Worm (Caenorhabditis elegans) whole organism, L4 larva: Measurements from ENCODE around the gene F46F5.1.
"Not testable (repeated sequence)": the region's sequence is repeated elsewhere in the genome, so short reads cannot be mapped to it uniquely, and the experiment has no call there.

Experiments
- R02D3.7 ChIP-seq: fragments of 150-350 bp; sonication (generic microtip); optimal IDR thresholded peaks from 3 replicates; lab custom pipeline; 2014; ENCODE audit warnings: missing biosample characterization, missing genetic modification characterization
- Y48G9A.11 ChIP-seq: fragments of 200-800 bp; sonication (Bioruptor generic); IDR thresholded peaks from 2 replicates; pipeline ENCODE4 v1.3.6; 2022; ENCODE audit warnings: missing genetic modification reagents, missing genetic modification characterization, missing compliant biosample characterization
- aha-1 ChIP-seq: fragments of 150-350 bp; peaks from one replicate; lab custom pipeline; 2014; ENCODE audit warnings: missing biosample characterization, missing genetic modification characterization
- ceh-32 ChIP-seq: sonication (generic microtip); optimal IDR thresholded peaks from 2 replicates; lab custom pipeline; 2016; ENCODE audit warnings: mild to moderate bottlenecking, missing genetic modification characterization, missing compliant biosample characterization; ENCODE audit not compliant: poor library complexity
- ceh-44 ChIP-seq: fragments of 200-800 bp; sonication (Bioruptor generic); IDR thresholded peaks from 2 replicates; pipeline ENCODE4 v1.3.6; 2022; ENCODE audit warnings: missing genetic modification reagents, missing genetic modification characterization, missing compliant biosample characterization
- ceh-62 ChIP-seq: sonication (generic microtip); optimal IDR thresholded peaks from 2 replicates; lab custom pipeline; 2017; ENCODE audit warnings: missing biosample characterization, missing genetic modification characterization
- ceh-82 ChIP-seq: sonication (generic microtip); optimal IDR thresholded peaks from 2 replicates; lab custom pipeline; 2017; ENCODE audit warnings: missing biosample characterization, missing genetic modification characterization
- daf-12 ChIP-seq: fragments of 150-350 bp; optimal IDR thresholded peaks from 2 replicates; lab custom pipeline; 2014; ENCODE audit warnings: missing biosample characterization, missing genetic modification reagents, missing genetic modification characterization
- dmd-8 ChIP-seq: fragments of 200-800 bp; sonication (Bioruptor generic); IDR thresholded peaks from 2 replicates; pipeline ENCODE4 v1.3.6; 2022; ENCODE audit warnings: missing genetic modification characterization, missing compliant biosample characterization
- dmd-9 ChIP-seq: fragments of 200-800 bp; sonication (Bioruptor generic); IDR thresholded peaks from 2 replicates; pipeline ENCODE4 v1.3.6; 2022; ENCODE audit warnings: missing genetic modification reagents, missing genetic modification characterization, missing compliant biosample characterization
- fkh-10 ChIP-seq: fragments of 150-350 bp; optimal IDR thresholded peaks from 2 replicates; lab custom pipeline; 2014; ENCODE audit warnings: missing biosample characterization, missing genetic modification reagents, missing genetic modification characterization
- gei-8 ChIP-seq: fragments of 200-800 bp; sonication (Bioruptor generic); optimal IDR thresholded peaks from 2 replicates; lab custom pipeline; 2018; ENCODE audit warnings: mild to moderate bottlenecking, missing genetic modification characterization, missing compliant biosample characterization
- hif-1 ChIP-seq, 2 experiments: sonication (generic microtip); optimal IDR thresholded peaks; 2 replicates each; lab custom pipeline; 2016 to 2017; ENCODE audit warnings: missing compliant biosample characterization in 2 of 2, missing genetic modification characterization in 2 of 2, missing genetic modification reagents in 2 of 2, missing genotype in 2 of 2, mild to moderate bottlenecking in 1 of 2
- hlh-11 ChIP-seq: fragments of 200-800 bp; sonication (Bioruptor generic); optimal IDR thresholded peaks from 2 replicates; lab custom pipeline; 2018; ENCODE audit warnings: mild to moderate bottlenecking, missing genetic modification characterization, missing compliant biosample characterization
- hlh-30 ChIP-seq: sonication (generic microtip); optimal IDR thresholded peaks from 2 replicates; lab custom pipeline; 2017; ENCODE audit warnings: antibody characterized with exemption, mild to moderate bottlenecking, missing genetic modification characterization, missing compliant biosample characterization; ENCODE audit not compliant: insufficient read depth
- mes-2 ChIP-seq: sonication (generic microtip); optimal IDR thresholded peaks from 2 replicates; lab custom pipeline; 2016; ENCODE audit warnings: missing genotype, mild to moderate bottlenecking, missing genetic modification characterization, missing compliant biosample characterization; ENCODE audit not compliant: poor library complexity, severe bottlenecking
- mxl-2 ChIP-seq: fragments of 200-800 bp; sonication (Bioruptor generic); conservative IDR thresholded peaks from 2 replicates; pipeline ENCODE4 v1.3.6; 2022; ENCODE audit warnings: missing genetic modification reagents, missing genetic modification characterization, missing compliant biosample characterization
- mxl-3 ChIP-seq: fragments of 200-800 bp; sonication (Bioruptor generic); optimal IDR thresholded peaks from 2 replicates; lab custom pipeline; 2018; ENCODE audit warnings: mild to moderate bottlenecking, missing genetic modification characterization, missing compliant biosample characterization
- nhr-10 ChIP-seq: fragments of 150-350 bp; optimal IDR thresholded peaks from 2 replicates; lab custom pipeline; 2014; ENCODE audit warnings: missing biosample characterization, missing genetic modification characterization
- nhr-237 ChIP-seq: sonication (generic microtip); optimal IDR thresholded peaks from 2 replicates; lab custom pipeline; 2017; ENCODE audit warnings: missing biosample characterization, missing genetic modification characterization
- nhr-42 ChIP-seq: fragments of 200-800 bp; sonication (Bioruptor generic); IDR thresholded peaks from 2 replicates; pipeline ENCODE4 v1.3.6; 2022; ENCODE audit warnings: missing genetic modification characterization, missing compliant biosample characterization
- nhr-48 ChIP-seq: sonication (generic microtip); optimal IDR thresholded peaks from 2 replicates; lab custom pipeline; 2016; ENCODE audit warnings: mild to moderate bottlenecking, missing genetic modification characterization, missing compliant biosample characterization
- nhr-77 ChIP-seq: fragments of 150-350 bp; optimal IDR thresholded peaks from 2 replicates; lab custom pipeline; 2014; ENCODE audit warnings: missing biosample characterization, missing genetic modification characterization
- pha-4 ChIP-seq, 2 experiments: fragments of 150-350 bp in 1 of 2; fragments of 200-800 bp in 1 of 2; sonication (Bioruptor generic) in 1 of 2; IDR thresholded peaks in 1 of 2; optimal IDR thresholded peaks in 1 of 2; 2 replicates each; pipeline versions ENCODE4 v1.3.6 to Lab custom; 2014 to 2022; ENCODE audit warnings: missing genetic modification characterization in 2 of 2, missing genetic modification reagents in 2 of 2, missing biosample characterization in 1 of 2, missing compliant biosample characterization in 1 of 2
- rbr-2 ChIP-seq: sonication (generic microtip); optimal IDR thresholded peaks from 2 replicates; lab custom pipeline; 2016; ENCODE audit warnings: missing genotype, missing genetic modification characterization, missing compliant biosample characterization
- snpc-4 ChIP-seq: fragments of 150-350 bp; optimal IDR thresholded peaks from 2 replicates; lab custom pipeline; 2014; ENCODE audit warnings: missing biosample characterization, missing genetic modification characterization
- spr-3 ChIP-seq: fragments of 200-800 bp; sonication (Bioruptor generic); optimal IDR thresholded peaks from 2 replicates; lab custom pipeline; 2018; ENCODE audit warnings: mild to moderate bottlenecking, missing genetic modification characterization, missing compliant biosample characterization
- unc-39 ChIP-seq: sonication (generic microtip); optimal IDR thresholded peaks from 2 replicates; lab custom pipeline; 2017; ENCODE audit warnings: missing biosample characterization, missing genetic modification characterization
- unc-62 ChIP-seq, 3 experiments: fragments of 150-350 bp in 1 of 3; sonication (generic microtip); optimal IDR thresholded peaks in 2 of 3; peaks in 1 of 3; 1 replicate in 1 of 3; 2 replicates in 2 of 3; lab custom pipeline; 2014 to 2017; ENCODE audit warnings: missing biosample characterization in 3 of 3, missing genetic modification characterization in 3 of 3, missing genetic modification reagents in 3 of 3, missing genotype in 1 of 3
- vab-7 ChIP-seq: fragments of 200-800 bp; sonication (Bioruptor generic); IDR thresholded peaks from 2 replicates; pipeline ENCODE4 v1.3.6; 2022; ENCODE audit warnings: missing genetic modification reagents, missing genetic modification characterization, missing compliant biosample characterization
- zip-2 ChIP-seq: fragments of 150-350 bp; optimal IDR thresholded peaks from 2 replicates; lab custom pipeline; 2014; ENCODE audit warnings: missing biosample characterization, missing genetic modification characterization
- ztf-11 ChIP-seq: fragments of 150-350 bp; optimal IDR thresholded peaks from 2 replicates; lab custom pipeline; 2014; ENCODE audit warnings: missing biosample characterization, missing genetic modification characterization

Gene F46F5.1

ce11 chrII:791828-792227, at the start of gene F46F5.1:
Gene F46F5.1, minus strand, starts transcription at chrII:791928.
- TF ChIP-seq Y48G9A.11 (GFP tag; lab: Robert Waterston, UW): no peak
- TF ChIP-seq gei-8 (GFP tag; lab: Kevin White, UChicago): no peak
- TF ChIP-seq pha-4 (GFP tag; IDR thresholded peaks at IDR 0.05; lab: Robert Waterston, UW): no peak
- TF ChIP-seq pha-4 (tag; optimal IDR thresholded peaks at IDR 0.05; lab: Kevin White, UChicago): no peak
- TF ChIP-seq snpc-4: no peak
- TF ChIP-seq ceh-44 (GFP tag; lab: Robert Waterston, UW): no peak
- no peak for TF ChIP-seq nhr-10
- no peak for TF ChIP-seq ceh-82 (tag; lab: Kevin White, UChicago)

ce11 chrII:840131-840530, 48.4 kb upstream of the F46F5.1 start, which contains the start of gene clc-33:
Gene clc-33, plus strand, starts transcription at chrII:840431.
- TF ChIP-seq nhr-42 (no peak), vab-7 (GFP tag; lab: Robert Waterston, UW) (no peak), gei-8 (GFP tag; lab: Kevin White, UChicago) (no peak), hlh-30 (tag; lab: Kevin White, UChicago) (no peak), mxl-3 (GFP tag; lab: Kevin White, UChicago) (no peak), hlh-11 (tag; lab: Kevin White, UChicago) (no peak), rbr-2 (no peak), ceh-32 (no peak), dmd-9 (GFP tag; lab: Robert Waterston, UW) (no peak)

- TF ChIP-seq ztf-11 (tag; lab: Kevin White, UChicago): no peak
- TF ChIP-seq nhr-77: no peak
Measured at ce11 chrII:838414-838813, 46.7 kb upstream of the F46F5.1 start, which contains the start of gene F28A10.8. Gene F28A10.8, minus strand, starts transcription at chrII:838514.

- TF ChIP-seq aha-1 (peak; percentile 8), unc-62 (GFP tag; optimal IDR thresholded peaks at IDR 0.05 in 1 of 2; lab: Kevin White, UChicago) (no peak), unc-62 (tag; optimal IDR thresholded peaks at IDR 0.05; lab: Kevin White, UChicago) (no peak)
- TF ChIP-seq, all 104 proteins: peak for 1
Measured at ce11 chrII:825521-825920, 33.8 kb upstream of the F46F5.1 start, which contains the start of gene F28A10.1. Gene F28A10.1, plus strand, starts transcription at chrII:825821.

ce11 chrII:823529-823928, 31.8 kb upstream of the F46F5.1 start, which contains the start of gene F46F5.10:
Gene F46F5.10, plus strand, starts transcription at chrII:823829.
- no peak for TF ChIP-seq spr-3 (GFP tag; lab: Kevin White, UChicago)
- no peak for TF ChIP-seq nhr-48
- TF ChIP-seq aha-1: no peak
- no peak for TF ChIP-seq ceh-62 (tag; lab: Kevin White, UChicago)
- TF ChIP-seq gei-8 (GFP tag; lab: Kevin White, UChicago): no peak
- no peak for TF ChIP-seq hlh-30 (tag; lab: Kevin White, UChicago)
- TF ChIP-seq dmd-8 (GFP tag; lab: Robert Waterston, UW): no peak
- no peak for TF ChIP-seq mxl-2 (GFP tag; lab: Robert Waterston, UW)
- TF ChIP-seq mes-2 (tag; lab: Kevin White, UChicago): no peak
- TF ChIP-seq nhr-237 (tag; lab: Kevin White, UChicago): no peak
- no peak for TF ChIP-seq unc-39 (tag; lab: Kevin White, UChicago)
- TF ChIP-seq daf-12: no peak
- TF ChIP-seq hif-1 (tag; optimal IDR thresholded peaks at IDR 0.05; lab: Kevin White, UChicago): no peak
- TF ChIP-seq fkh-10 (GFP tag; lab: Kevin White, UChicago): no peak
- TF ChIP-seq, all 104 proteins: peak for 0

ce11 chrII:822730-823129, 31.0 kb upstream of the F46F5.1 start, which contains the start of gene msrp-4:
Gene msrp-4, minus strand, starts transcription at chrII:822830.
- not testable (repeated sequence) for TF ChIP-seq daf-12; R02D3.7 (tag; lab: Kevin White, UChicago); zip-2 (tag; lab: Kevin White, UChicago)
- TF ChIP-seq, all 104 proteins: peak for 0; not testable (repeated sequence) for 104
